Fruit fly (Drosophila melanogaster) whole organism, wandering third instar larva: ENCODE data around the gene ATPsynE.

Experiments
- Abd-B ChIP-seq: fragments of >200 bp; optimal IDR thresholded peaks from 2 replicates; lab custom pipeline; 2017; ENCODE audit warnings: missing biosample characterization, missing genetic modification characterization
- CG32264 ChIP-seq: fragments of 200-800 bp; sonication (Bioruptor generic); optimal IDR thresholded peaks from 2 replicates; lab custom pipeline; 2016; ENCODE audit warnings: missing biosample characterization, missing genetic modification characterization
- CG9705 ChIP-seq: fragments of 200-800 bp; sonication (Bioruptor generic); optimal IDR thresholded peaks from 2 replicates; lab custom pipeline; 2018; ENCODE audit warnings: missing biosample characterization, mild to moderate bottlenecking, missing genetic modification characterization
- CrebA ChIP-seq: fragments of 200-800 bp; sonication (Bioruptor generic); optimal IDR thresholded peaks from 2 replicates; lab custom pipeline; 2016; ENCODE audit warnings: missing biosample characterization, mild to moderate bottlenecking, missing genetic modification characterization, borderline replicate concordance
- Dfd ChIP-seq: fragments of >200 bp; optimal IDR thresholded peaks from 2 replicates; lab custom pipeline; 2017; ENCODE audit warnings: missing biosample characterization, missing genetic modification characterization
- Dif ChIP-seq: fragments of 200-275, 200-300 bp; sonication (Bioruptor generic); optimal IDR thresholded peaks from 2 replicates; lab custom pipeline; 2018; ENCODE audit warnings: missing biosample characterization, missing genetic modification characterization; ENCODE audit not compliant: partially characterized antibody
- GATAd ChIP-seq: sonication (Bioruptor generic); optimal IDR thresholded peaks from 2 replicates; lab custom pipeline; 2016; ENCODE audit warnings: missing biosample characterization, missing genetic modification characterization
- HLH106 ChIP-seq: fragments of 200-800 bp; optimal IDR thresholded peaks from 3 replicates; lab custom pipeline; 2019; ENCODE audit warnings: missing biosample characterization, mild to moderate bottlenecking, missing genetic modification characterization, moderate library complexity
- Hnf4 ChIP-seq: fragments of 200-800 bp; sonication (Bioruptor generic); optimal IDR thresholded peaks from 2 replicates; lab custom pipeline; 2016; ENCODE audit warnings: missing biosample characterization, mild to moderate bottlenecking, missing genetic modification characterization
- Hr78 ChIP-seq: fragments of >200 bp; optimal IDR thresholded peaks from 2 replicates; lab custom pipeline; 2017; ENCODE audit warnings: missing biosample characterization, missing genetic modification characterization
- Hr83 ChIP-seq: fragments of 200-300 bp; sonication (Bioruptor generic); optimal IDR thresholded peaks from 2 replicates; lab custom pipeline; 2016; ENCODE audit warnings: missing biosample characterization, mild to moderate bottlenecking, missing genetic modification characterization, moderate library complexity; ENCODE audit not compliant: poor library complexity, severe bottlenecking
- Jra ChIP-seq: sonication (Bioruptor generic); optimal IDR thresholded peaks from 2 replicates; lab custom pipeline; 2016; ENCODE audit warnings: missing biosample characterization, missing genetic modification characterization
- Mio ChIP-seq: sonication (Bioruptor generic); optimal IDR thresholded peaks from 2 replicates; lab custom pipeline; 2016; ENCODE audit warnings: missing biosample characterization, missing genetic modification characterization
- Myc ChIP-seq: fragments of >200 bp; optimal IDR thresholded peaks from 2 replicates; lab custom pipeline; 2017
- N ChIP-seq: fragments of >200 bp; optimal IDR thresholded peaks from 2 replicates; lab custom pipeline; 2018; ENCODE audit warnings: missing biosample characterization, missing external identifiers, missing genetic modification characterization
- OdsH ChIP-seq: fragments of 200-800 bp; sonication (Bioruptor generic); optimal IDR thresholded peaks from 2 replicates; lab custom pipeline; 2016; ENCODE audit warnings: missing biosample characterization, mild to moderate bottlenecking, missing genetic modification characterization
- Rel ChIP-seq, 2 experiments: fragments of 200-800 bp; sonication (Bioruptor generic) in 1 of 2; optimal IDR thresholded peaks; 2 replicates in 1 of 2; 3 replicates in 1 of 2; lab custom pipeline; 2016 to 2019; ENCODE audit warnings: mild to moderate bottlenecking in 2 of 2, missing biosample characterization in 2 of 2, missing genetic modification characterization in 2 of 2, moderate library complexity in 1 of 2
- Sp1 ChIP-seq: fragments of 200-800 bp; sonication (Bioruptor generic); optimal IDR thresholded peaks from 3 replicates; lab custom pipeline; 2019; ENCODE audit warnings: missing biosample characterization, mild to moderate bottlenecking, missing genetic modification characterization, moderate library complexity
- Vsx2 ChIP-seq: fragments of 200-300, 225-300 bp; sonication (Bioruptor generic); optimal IDR thresholded peaks from 2 replicates; lab custom pipeline; 2018; ENCODE audit warnings: missing biosample characterization, missing genetic modification characterization; ENCODE audit not compliant: partially characterized antibody
- br ChIP-seq: fragments of 200-800 bp; sonication (Bioruptor generic); optimal IDR thresholded peaks from 2 replicates; lab custom pipeline; 2016; ENCODE audit warnings: missing biosample characterization, missing genetic modification characterization
- brk ChIP-seq: fragments of 200-800 bp; sonication (Bioruptor generic); optimal IDR thresholded peaks from 2 replicates; lab custom pipeline; 2016; ENCODE audit warnings: missing biosample characterization, mild to moderate bottlenecking, missing genetic modification characterization
- dl ChIP-seq, 2 experiments: fragments of 175-275, 200-275 bp in 1 of 2; fragments of 200-275 bp in 1 of 2; sonication (Bioruptor generic); optimal IDR thresholded peaks; lab custom pipeline; 2018; ENCODE audit warnings: mild to moderate bottlenecking in 2 of 2, missing biosample characterization in 2 of 2, missing genetic modification characterization in 2 of 2, moderate library complexity in 2 of 2; ENCODE audit not compliant: partially characterized antibody in 2 of 2, insufficient read depth in 1 of 2
- dmrt93B ChIP-seq: fragments of 200-800 bp; sonication (Bioruptor generic); optimal IDR thresholded peaks from 2 replicates; lab custom pipeline; 2018; ENCODE audit warnings: missing biosample characterization, mild to moderate bottlenecking, missing genetic modification characterization
- dsf ChIP-seq: sonication (Bioruptor generic); optimal IDR thresholded peaks from 2 replicates; lab custom pipeline; 2016; ENCODE audit warnings: missing biosample characterization, missing genetic modification characterization, borderline replicate concordance
- ey ChIP-seq: fragments of 200-800 bp; sonication (Bioruptor generic); optimal IDR thresholded peaks from 2 replicates; lab custom pipeline; 2016; ENCODE audit warnings: missing biosample characterization, missing genetic modification characterization
- foxo ChIP-seq, 2 experiments: fragments of 200-800 bp; sonication (Bioruptor generic); optimal IDR thresholded peaks; 2 replicates in 1 of 2; 3 replicates in 1 of 2; lab custom pipeline; 2016 to 2017; ENCODE audit warnings: missing biosample characterization in 2 of 2, missing genetic modification characterization in 2 of 2
- fru ChIP-seq: fragments of 200-800 bp; sonication (Bioruptor generic); optimal IDR thresholded peaks from 3 replicates; lab custom pipeline; 2016; ENCODE audit warnings: missing biosample characterization, mild to moderate bottlenecking, missing genetic modification characterization
- h ChIP-seq: fragments of 200-800 bp; sonication (Bioruptor generic); optimal IDR thresholded peaks from 3 replicates; lab custom pipeline; 2016; ENCODE audit warnings: missing biosample characterization, mild to moderate bottlenecking, missing genetic modification characterization
- jim ChIP-seq: fragments of 175-275, 200-325 bp; sonication (Bioruptor generic); optimal IDR thresholded peaks from 2 replicates; lab custom pipeline; 2016; ENCODE audit warnings: missing biosample characterization, mild to moderate bottlenecking, missing genetic modification characterization
- lola ChIP-seq: fragments of >200 bp; optimal IDR thresholded peaks from 2 replicates; lab custom pipeline; 2017; ENCODE audit warnings: missing biosample characterization, missing genetic modification characterization
- pan ChIP-seq: fragments of >200 bp; optimal IDR thresholded peaks from 2 replicates; lab custom pipeline; 2017
- psq ChIP-seq: fragments of 200-800 bp; sonication (Bioruptor generic); optimal IDR thresholded peaks from 3 replicates; lab custom pipeline; 2017; ENCODE audit warnings: missing biosample characterization, mild to moderate bottlenecking, missing genetic modification characterization, moderate library complexity
- rgr ChIP-seq: fragments of 200-800 bp; sonication (Bioruptor generic); optimal IDR thresholded peaks from 3 replicates; lab custom pipeline; 2016; ENCODE audit warnings: missing biosample characterization, mild to moderate bottlenecking, missing genetic modification characterization
- sage ChIP-seq: fragments of 200-800 bp; sonication (Bioruptor generic); optimal IDR thresholded peaks from 2 replicates; lab custom pipeline; 2016; ENCODE audit warnings: missing biosample characterization, mild to moderate bottlenecking, missing genetic modification characterization
- sv ChIP-seq: fragments of 200-800 bp; sonication (Bioruptor generic); optimal IDR thresholded peaks from 3 replicates; lab custom pipeline; 2016; ENCODE audit warnings: missing biosample characterization, missing genetic modification characterization
- tai ChIP-seq: sonication (Bioruptor generic); optimal IDR thresholded peaks from 2 replicates; lab custom pipeline; 2016; ENCODE audit warnings: missing biosample characterization, missing genetic modification characterization
- usp ChIP-seq: fragments of >200 bp; optimal IDR thresholded peaks from 2 replicates; lab custom pipeline; 2017; ENCODE audit warnings: missing biosample characterization, missing genetic modification characterization
- woc ChIP-seq: sonication (Bioruptor generic); optimal IDR thresholded peaks from 2 replicates; lab custom pipeline; 2016; ENCODE audit warnings: missing biosample characterization, mild to moderate bottlenecking, missing genetic modification characterization

ATPsynE gene

dm6 chr3R:14297489-14297888, 29.3 kb upstream of the ATPsynE start:
- TF ChIP-seq Abd-B (GFP tag; lab: Kevin White, UChicago) (no peak), h (GFP tag; lab: Kevin White, UChicago) (no peak), sv (GFP tag; lab: Kevin White, UChicago) (no peak), foxo (GFP tag; optimal IDR thresholded peaks at IDR 0.05; lab: Kevin White, UChicago) (no peak), sage (GFP tag; lab: Kevin White, UChicago) (no peak), psq (no peak)

dm6 chr3R:14298078-14298896, 28.5 kb upstream of the ATPsynE start:
- TF ChIP-seq N (GFP tag; lab: Kevin White, UChicago) = peak; percentile 1
- TF ChIP-seq sage (GFP tag; lab: Kevin White, UChicago) = no peak
- TF ChIP-seq Sp1 (GFP tag; lab: Kevin White, UChicago) = no peak
- no peak for TF ChIP-seq CrebA (GFP tag; lab: Kevin White, UChicago)
- TF ChIP-seq psq = peak; percentile 30
- TF ChIP-seq pan (lab: Kevin White, UChicago) = no peak
- TF ChIP-seq dmrt93B (GFP tag; lab: Kevin White, UChicago) = no peak
- TF ChIP-seq ey (GFP tag; lab: Kevin White, UChicago) = no peak
- no peak for TF ChIP-seq Mio (GFP tag; lab: Kevin White, UChicago)
- TF ChIP-seq lola (GFP tag; lab: Kevin White, UChicago) = no peak
- no peak for TF ChIP-seq Hr78 (GFP tag; lab: Kevin White, UChicago)
- no peak for TF ChIP-seq dl (GFP tag; optimal IDR thresholded peaks at IDR 0.05; lab: Kevin White, UChicago; ENCODE audit: insufficient read depth in 1 of 2, partially characterized antibody in 2 of 2)
- peak; percentile 45 for TF ChIP-seq h (GFP tag; lab: Kevin White, UChicago)
- no peak for TF ChIP-seq Rel (GFP tag; optimal IDR thresholded peaks at IDR 0.05; lab: Kevin White, UChicago)
- peak; percentile 47 for TF ChIP-seq Rel (tag; optimal IDR thresholded peaks at IDR 0.05; lab: Kevin White, UChicago)
- TF ChIP-seq br (GFP tag; lab: Kevin White, UChicago) = no peak
- TF ChIP-seq foxo (GFP tag; optimal IDR thresholded peaks at IDR 0.05; lab: Kevin White, UChicago) = no peak
- TF ChIP-seq Myc (lab: Kevin White, UChicago) = no peak
- TF ChIP-seq HLH106 (tag; lab: Kevin White, UChicago) = no peak
- no peak for TF ChIP-seq brk (GFP tag; lab: Kevin White, UChicago)
- no peak for TF ChIP-seq Vsx2 (GFP tag; lab: Kevin White, UChicago)
- peak; percentile 33 for TF ChIP-seq OdsH (GFP tag; lab: Kevin White, UChicago)
- TF ChIP-seq tai (GFP tag; lab: Kevin White, UChicago) = no peak
- TF ChIP-seq Dfd = no peak
- no peak for TF ChIP-seq Jra (GFP tag; lab: Kevin White, UChicago)
- no peak for TF ChIP-seq CG9705
- no peak for TF ChIP-seq CG32264 (GFP tag; lab: Kevin White, UChicago)
- no peak for TF ChIP-seq Hnf4 (GFP tag; lab: Kevin White, UChicago)
- TF ChIP-seq sv (GFP tag; lab: Kevin White, UChicago) = no peak
- no peak for TF ChIP-seq Abd-B (GFP tag; lab: Kevin White, UChicago)
- no peak for TF ChIP-seq rgr (GFP tag; lab: Kevin White, UChicago)
- TF ChIP-seq Dif (GFP tag; lab: Kevin White, UChicago) = no peak
- no peak for TF ChIP-seq fru (GFP tag; lab: Kevin White, UChicago)
- TF ChIP-seq GATAd (GFP tag; lab: Kevin White, UChicago) = no peak
- no peak for TF ChIP-seq jim (GFP tag; lab: Kevin White, UChicago)
- no peak for TF ChIP-seq usp (GFP tag; lab: Kevin White, UChicago)
- TF ChIP-seq dsf (GFP tag; lab: Kevin White, UChicago) = no peak
- peak; percentile 50 for TF ChIP-seq Hr83 (GFP tag; lab: Kevin White, UChicago)
- TF ChIP-seq woc (GFP tag; lab: Kevin White, UChicago) = no peak
